Fruit fly (Drosophila melanogaster): ENCODE data around the gene BBIP1.

DNA sequence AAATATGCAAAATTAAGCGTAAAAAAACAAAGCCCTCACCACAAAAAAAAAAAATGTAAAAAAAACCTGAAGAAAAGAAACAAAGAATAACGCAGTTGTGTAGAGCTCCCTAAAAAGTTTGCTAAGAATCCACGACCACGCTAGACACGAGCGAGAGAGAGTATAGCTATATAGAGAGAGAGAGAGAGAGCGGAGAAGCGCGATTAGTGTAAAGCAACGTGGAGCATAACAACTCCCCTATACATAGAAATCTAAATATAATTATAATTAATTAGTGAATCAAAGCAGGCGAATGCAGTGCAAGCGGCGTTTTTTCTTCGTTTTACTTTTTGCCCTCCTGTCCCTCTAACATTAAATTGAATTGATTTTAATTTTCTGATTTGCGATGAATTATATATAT is 44.8 kb upstream of the BBIP1 start:
- TF ChIP-seq CG5204 (GFP tag; optimal IDR thresholded peaks at IDR 0.05) (no peak), pad (GFP tag; optimal IDR thresholded peaks at IDR 0.05) (no peak), bab1 (GFP tag; optimal IDR thresholded peaks at IDR 0.05) (no peak), Hr96 (GFP tag; optimal IDR thresholded peaks at IDR 0.05) (no peak), cnc (optimal IDR thresholded peaks at IDR 0.05) (no peak), CG7101 (tag; optimal IDR thresholded peaks at IDR 0.05) (no peak), CG14711 (tag; optimal IDR thresholded peaks at IDR 0.05) (no peak), CG1620 (GFP tag; optimal IDR thresholded peaks at IDR 0.05) (no peak), cic (GFP tag; optimal IDR thresholded peaks at IDR 0.05) (no peak), CG33017 (tag; optimal IDR thresholded peaks at IDR 0.05) (no peak)

Data from whole organism, adult.